Fruit fly (Drosophila melanogaster) whole organism, embryonic: ENCODE results near the gene CG12024.

ENCODE experiments used
- Abd-B ChIP-seq: fragments of 200-800 bp; sonication (Bioruptor generic); optimal IDR thresholded peaks from 2 replicates; lab custom pipeline; 2018; ENCODE audit warnings: missing biosample characterization, mild to moderate bottlenecking, missing genetic modification characterization, moderate library complexity
- Ada2b ChIP-seq: fragments of 200-800 bp; sonication (Bioruptor generic); IDR thresholded peaks from 2 replicates; pipeline ENCODE4 v1.3.6; 2022; ENCODE audit warnings: missing biosample characterization, missing genetic modification characterization
- CG17361 ChIP-seq: fragments of 200-800 bp; sonication (Bioruptor generic); IDR thresholded peaks from 3 replicates; pipeline ENCODE4 v1.3.6; 2022; ENCODE audit warnings: missing biosample characterization, missing genetic modification characterization
- CG17385 ChIP-seq: fragments of 200-800 bp; sonication (Bioruptor generic); optimal IDR thresholded peaks from 3 replicates; lab custom pipeline; 2018; ENCODE audit warnings: missing biosample characterization, mild to moderate bottlenecking, missing genetic modification characterization
- CG17829 ChIP-seq: fragments of 200-800 bp; optimal IDR thresholded peaks from 2 replicates; lab custom pipeline; 2019; ENCODE audit warnings: missing biosample characterization, mild to moderate bottlenecking, missing genetic modification characterization, moderate library complexity
- CG18011 ChIP-seq: fragments of 200-800 bp; sonication (Bioruptor generic); optimal IDR thresholded peaks from 2 replicates; lab custom pipeline; 2017; ENCODE audit warnings: missing biosample characterization, missing genetic modification characterization, mild to moderate bottlenecking, moderate library complexity, missing genotype
- CG18764 ChIP-seq: fragments of 200-800 bp; sonication (Bioruptor generic); optimal IDR thresholded peaks from 3 replicates; lab custom pipeline; 2016; ENCODE audit warnings: missing biosample characterization, missing genetic modification characterization
- CG32767 ChIP-seq: fragments of 200-800 bp; sonication (Bioruptor generic); IDR thresholded peaks from 2 replicates; pipeline ENCODE4 v1.3.6; 2022; ENCODE audit warnings: missing biosample characterization, missing genetic modification characterization
- CG32772 ChIP-seq: fragments of 200-800 bp; sonication (Bioruptor generic); IDR thresholded peaks from 2 replicates; pipeline ENCODE4 v1.3.6; 2022; ENCODE audit warnings: missing biosample characterization, missing genetic modification characterization
- CG3281 ChIP-seq: fragments of 200-800 bp; sonication (Bioruptor generic); optimal IDR thresholded peaks from 3 replicates; lab custom pipeline; 2017; ENCODE audit warnings: missing biosample characterization, mild to moderate bottlenecking, missing genetic modification characterization
- CG3995 ChIP-seq: fragments of 200-800 bp; sonication (Bioruptor generic); optimal IDR thresholded peaks from 3 replicates; lab custom pipeline; 2016; ENCODE audit warnings: missing biosample characterization, missing genetic modification characterization
- CG4730 ChIP-seq: fragments of 200-800 bp; sonication (Bioruptor generic); IDR thresholded peaks from 2 replicates; pipeline ENCODE4 v1.3.6; 2022; ENCODE audit warnings: missing biosample characterization, missing genetic modification characterization
- CG4820 ChIP-seq: fragments of 200-800 bp; sonication (Bioruptor generic); optimal IDR thresholded peaks from 3 replicates; lab custom pipeline; 2016; ENCODE audit warnings: missing biosample characterization, missing genetic modification characterization
- CG6683 ChIP-seq: fragments of 200-800 bp; sonication (Bioruptor generic); optimal IDR thresholded peaks from 2 replicates; lab custom pipeline; 2017; ENCODE audit warnings: missing biosample characterization, mild to moderate bottlenecking, missing genetic modification characterization, missing genetic modification reagents
- CG7839 ChIP-seq: fragments of 200-800 bp; sonication (Bioruptor generic); optimal IDR thresholded peaks from 3 replicates; lab custom pipeline; 2018; ENCODE audit warnings: missing biosample characterization, mild to moderate bottlenecking, missing genetic modification characterization, moderate library complexity
- CHES-1-like ChIP-seq: fragments of 200-800 bp; sonication (Bioruptor generic); optimal IDR thresholded peaks from 2 replicates; lab custom pipeline; 2016; ENCODE audit warnings: missing biosample characterization, missing genetic modification characterization
- Dp ChIP-seq: fragments of 200-800 bp; sonication (Bioruptor generic); optimal IDR thresholded peaks from 2 replicates; lab custom pipeline; 2018; ENCODE audit warnings: missing biosample characterization, mild to moderate bottlenecking, missing genetic modification characterization, moderate library complexity
- E2f2 ChIP-seq: fragments of 200-800 bp; sonication (Bioruptor generic); IDR thresholded peaks from 2 replicates; pipeline ENCODE4 v1.3.6; 2022; ENCODE audit warnings: missing biosample characterization, missing genetic modification characterization
- HLH54F ChIP-seq: fragments of 200-800 bp; sonication (Bioruptor generic); optimal IDR thresholded peaks from 3 replicates; lab custom pipeline; 2016; ENCODE audit warnings: missing biosample characterization, missing genetic modification characterization
- Hmr ChIP-seq: fragments of 200-800 bp; sonication (Bioruptor generic); optimal IDR thresholded peaks from 3 replicates; lab custom pipeline; 2017; ENCODE audit warnings: mild to moderate bottlenecking, missing biosample characterization, missing genetic modification reagents, missing genetic modification characterization
- Hr51 ChIP-seq, 2 experiments: fragments of 200-800 bp; sonication (Bioruptor generic); optimal IDR thresholded peaks; 2 replicates in 1 of 2; 3 replicates in 1 of 2; lab custom pipeline; 2016 to 2018; ENCODE audit warnings: missing biosample characterization in 2 of 2, missing genetic modification characterization in 2 of 2, mild to moderate bottlenecking in 1 of 2, moderate library complexity in 1 of 2
- Hr78 ChIP-seq, 2 experiments: fragments of 200-800 bp in 1 of 2; fragments of >200 bp in 1 of 2; sonication (Bioruptor generic) in 1 of 2; optimal IDR thresholded peaks; 2 replicates each; lab custom pipeline; 2017 to 2019; ENCODE audit warnings: missing biosample characterization in 2 of 2, missing genetic modification characterization in 2 of 2, mild to moderate bottlenecking in 1 of 2, moderate library complexity in 1 of 2
- Jarid2 ChIP-seq: fragments of 200-800 bp; sonication (Bioruptor generic); optimal IDR thresholded peaks from 3 replicates; lab custom pipeline; 2017; ENCODE audit warnings: mild to moderate bottlenecking, missing biosample characterization, missing genetic modification reagents, missing genetic modification characterization
- Med ChIP-seq: fragments of 200-800 bp; sonication (Bioruptor generic); peaks from one replicate; lab custom pipeline; 2016; ENCODE audit warnings: missing biosample characterization, missing genetic modification characterization, mild to moderate bottlenecking, inconsistent platforms, moderate library complexity
- Nf-YB ChIP-seq: fragments of 200-800 bp; sonication (Bioruptor generic); optimal IDR thresholded peaks from 3 replicates; lab custom pipeline; 2019; ENCODE audit warnings: missing biosample characterization, mild to moderate bottlenecking, missing genetic modification characterization, moderate library complexity
- Nf-YC ChIP-seq: fragments of 200-800 bp; optimal IDR thresholded peaks from 3 replicates; lab custom pipeline; 2019; ENCODE audit warnings: missing biosample characterization, mild to moderate bottlenecking, missing genetic modification characterization, moderate library complexity
- Oli ChIP-seq: fragments of 200-800 bp; sonication (Bioruptor generic); optimal IDR thresholded peaks from 2 replicates; lab custom pipeline; 2018; ENCODE audit warnings: missing biosample characterization, mild to moderate bottlenecking, missing genetic modification characterization, moderate library complexity
- Pdp1 ChIP-seq, 2 experiments: fragments of 200-800 bp; sonication (Bioruptor generic); optimal IDR thresholded peaks; 3 replicates each; lab custom pipeline; 2016; ENCODE audit warnings: missing biosample characterization in 2 of 2, missing genetic modification characterization in 2 of 2, mild to moderate bottlenecking in 1 of 2, moderate library complexity in 1 of 2
- Usf ChIP-seq: fragments of 200-800 bp; sonication (Bioruptor generic); optimal IDR thresholded peaks from 2 replicates; lab custom pipeline; 2017; ENCODE audit warnings: missing genotype, missing biosample characterization, missing genetic modification characterization
- ab ChIP-seq: fragments of 200-800 bp; sonication (Bioruptor generic); optimal IDR thresholded peaks from 2 replicates; lab custom pipeline; 2016; ENCODE audit warnings: missing biosample characterization, missing genetic modification characterization
- ara ChIP-seq: fragments of 200-800 bp; sonication (Bioruptor generic); IDR thresholded peaks from 2 replicates; pipeline ENCODE4 v1.3.6; 2022; ENCODE audit warnings: missing biosample characterization, missing genetic modification characterization
- bsh ChIP-seq, 2 experiments: fragments of 200-800 bp; sonication (Bioruptor generic); optimal IDR thresholded peaks; 2 replicates each; lab custom pipeline; 2017 to 2018; ENCODE audit warnings: mild to moderate bottlenecking in 2 of 2, missing biosample characterization in 2 of 2, missing genetic modification characterization in 2 of 2, moderate library complexity in 1 of 2
- chn ChIP-seq: fragments of 200-800 bp; sonication (Bioruptor generic); optimal IDR thresholded peaks from 2 replicates; lab custom pipeline; 2016; ENCODE audit warnings: missing biosample characterization, missing genetic modification characterization
- crp ChIP-seq, 2 experiments: fragments of 200-800 bp; sonication (Bioruptor generic); optimal IDR thresholded peaks; 2 replicates in 1 of 2; 3 replicates in 1 of 2; lab custom pipeline; 2017; ENCODE audit warnings: missing biosample characterization in 2 of 2, missing genetic modification characterization in 2 of 2, mild to moderate bottlenecking in 1 of 2, moderate library complexity in 1 of 2
- danr ChIP-seq: fragments of 200-800 bp; sonication (Bioruptor generic); IDR thresholded peaks from 2 replicates; pipeline ENCODE4 v1.3.6; 2022; ENCODE audit warnings: missing biosample characterization, missing genetic modification characterization
- fru ChIP-seq: fragments of >200 bp; optimal IDR thresholded peaks from 2 replicates; lab custom pipeline; 2017
- gsb-n ChIP-seq: fragments of 200-800 bp; sonication (Bioruptor generic); optimal IDR thresholded peaks from 3 replicates; lab custom pipeline; 2018; ENCODE audit warnings: missing biosample characterization, mild to moderate bottlenecking, missing genetic modification characterization
- hb ChIP-seq: fragments of 200-800 bp; sonication (Bioruptor generic); IDR thresholded peaks from 3 replicates; pipeline ENCODE4 v1.3.6; 2022; ENCODE audit warnings: missing biosample characterization, missing genetic modification characterization; ENCODE audit not compliant: partially characterized antibody
- odd ChIP-seq: fragments of 200-800 bp; sonication (Bioruptor generic); optimal IDR thresholded peaks from 2 replicates; lab custom pipeline; 2017; ENCODE audit warnings: missing biosample characterization, mild to moderate bottlenecking, missing genetic modification characterization
- pzg ChIP-seq: fragments of 200-800 bp; sonication (Bioruptor generic); optimal IDR thresholded peaks from 3 replicates; lab custom pipeline; 2018; ENCODE audit warnings: missing biosample characterization, mild to moderate bottlenecking, missing genetic modification characterization, moderate library complexity
- sens-2 ChIP-seq: fragments of 200-800 bp; sonication (Bioruptor generic); IDR thresholded peaks from 2 replicates; pipeline ENCODE4 v1.3.6; 2022; ENCODE audit warnings: missing biosample characterization, missing genetic modification characterization
- sima ChIP-seq: fragments of 200-800 bp; sonication (Bioruptor generic); optimal IDR thresholded peaks from 2 replicates; lab custom pipeline; 2016; ENCODE audit warnings: missing biosample characterization, missing genetic modification characterization
- sna ChIP-seq: fragments of 200-800 bp; sonication (Bioruptor generic); IDR thresholded peaks from 2 replicates; pipeline ENCODE4 v1.3.6; 2022; ENCODE audit warnings: missing biosample characterization, missing genetic modification characterization; ENCODE audit not compliant: partially characterized antibody
- sob ChIP-seq: fragments of 200-800 bp; sonication (Bioruptor generic); IDR thresholded peaks from 2 replicates; pipeline ENCODE4 v1.3.6; 2022; ENCODE audit warnings: missing biosample characterization, missing genetic modification characterization
- sr ChIP-seq: fragments of 200-800 bp; sonication (Bioruptor generic); IDR thresholded peaks from 3 replicates; pipeline ENCODE4 v1.3.6; 2022; ENCODE audit warnings: missing biosample characterization, missing genetic modification characterization
- sug ChIP-seq: fragments of 200-800 bp; optimal IDR thresholded peaks from 2 replicates; lab custom pipeline; 2019; ENCODE audit warnings: missing biosample characterization, mild to moderate bottlenecking, missing genetic modification characterization, moderate library complexity
- toy ChIP-seq: fragments of 200-800 bp; sonication (Bioruptor generic); IDR thresholded peaks from 2 replicates; pipeline ENCODE4 v1.3.6; 2022; ENCODE audit warnings: missing biosample characterization, missing genetic modification characterization
- vnd ChIP-seq: fragments of 200-800 bp; sonication (Bioruptor generic); IDR thresholded peaks from 3 replicates; pipeline ENCODE4 v1.3.6; 2022; ENCODE audit warnings: missing biosample characterization, missing genetic modification characterization; ENCODE audit not compliant: partially characterized antibody
- zfh1 ChIP-seq: fragments of 200-800 bp; sonication (Bioruptor generic); IDR thresholded peaks from 3 replicates; pipeline ENCODE4 v1.3.6; 2022; ENCODE audit warnings: missing biosample characterization, missing genetic modification characterization

The CG12024 gene

DNA sequence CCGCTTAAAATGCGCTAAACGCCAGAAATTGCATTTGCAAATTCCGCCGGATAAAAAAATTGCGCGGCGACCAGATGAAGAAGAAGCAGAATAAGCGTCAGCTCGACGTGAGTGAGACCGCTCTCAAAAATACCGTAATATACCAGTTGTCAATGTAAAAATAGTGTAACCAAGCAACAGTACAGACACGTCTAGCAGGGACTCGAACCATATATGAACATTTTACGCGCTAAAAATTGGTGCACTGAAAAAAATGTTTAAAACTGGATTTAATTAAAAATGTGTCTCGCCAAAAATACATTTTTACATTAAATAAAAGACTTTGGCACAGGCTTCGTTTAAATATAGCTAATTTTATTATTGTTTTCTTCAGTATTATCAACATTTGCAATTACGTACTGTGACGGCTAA, 19.3 kb downstream of the CG12024 start, which contains the start of gene dre4 (continued):
- peak; percentile 71 to 72 for TF ChIP-seq Pdp1 (GFP tag; optimal IDR thresholded peaks at IDR 0.05; lab: Kevin White, UChicago)
- no peak for TF ChIP-seq vnd (GFP tag; lab: Robert Waterston, UW)
- TF ChIP-seq Hmr (GFP tag; lab: Kevin White, UChicago), result peak; percentile 86
- peak; percentile 27 for TF ChIP-seq sima (GFP tag; lab: Kevin White, UChicago)
- no peak for TF ChIP-seq odd (GFP tag; lab: Kevin White, UChicago)
- peak; percentile 37 for TF ChIP-seq CG3995 (GFP tag; lab: Kevin White, UChicago)
- peak in 1 of 2 experiments; percentile 46 for TF ChIP-seq crp (GFP tag; optimal IDR thresholded peaks at IDR 0.05; lab: Kevin White, UChicago)
- TF ChIP-seq pzg (GFP tag; lab: Kevin White, UChicago), result peak; percentile 97
- peak; percentile 76 for TF ChIP-seq CG7839
- TF ChIP-seq CG32772 (GFP tag; lab: Robert Waterston, UW), result no peak
- peak; percentile 34 for TF ChIP-seq CG6683 (GFP tag; lab: Kevin White, UChicago)
- peak; percentile 40 for TF ChIP-seq ab (GFP tag; lab: Kevin White, UChicago)
- TF ChIP-seq CG4820, result peak; percentile 70
- TF ChIP-seq hb (GFP tag; lab: Robert Waterston, UW), result no peak
- TF ChIP-seq Hr51 (GFP tag; optimal IDR thresholded peaks at IDR 0.05; lab: Kevin White, UChicago), result peak; percentile 58 to 78
- peak; percentile 73 for TF ChIP-seq CG17361 (GFP tag; lab: Robert Waterston, UW)
- peak; percentile 47 for TF ChIP-seq CG18011 (GFP tag; lab: Kevin White, UChicago)
- TF ChIP-seq CG17385 (GFP tag; lab: Kevin White, UChicago), result peak; percentile 98
- TF ChIP-seq Hr78 (GFP tag; optimal IDR thresholded peaks at IDR 0.05; lab: Kevin White, UChicago), result no peak
- peak; percentile 94 for TF ChIP-seq CHES-1-like (GFP tag; lab: Kevin White, UChicago)
- TF ChIP-seq HLH54F, result peak; percentile 74
- peak; percentile 88 for TF ChIP-seq E2f2 (GFP tag; lab: Robert Waterston, UW)
- peak; percentile 40; the same call in 1 of the 2 replicates for TF ChIP-seq Ada2b (GFP tag; lab: Robert Waterston, UW)
- TF ChIP-seq Nf-YC, result peak; percentile 16
- TF ChIP-seq sr (GFP tag; lab: Robert Waterston, UW), result no peak
- no peak for TF ChIP-seq fru (lab: Kevin White, UChicago)
- peak; percentile 72 for TF ChIP-seq gsb-n (tag; lab: Kevin White, UChicago)
- TF ChIP-seq danr, result 0 out of 2 replicates have a peak, but pooled peaks have one; percentile 14
- TF ChIP-seq ara (GFP tag; lab: Robert Waterston, UW), result peak; percentile 80
- TF ChIP-seq bsh (GFP tag; optimal IDR thresholded peaks at IDR 0.05; lab: Kevin White, UChicago), result peak; percentile 19 to 76
- TF ChIP-seq Med (GFP tag; lab: Kevin White, UChicago), result peak; percentile 91
- peak; percentile 66; the same call in 1 of the 2 replicates for TF ChIP-seq sob (GFP tag; lab: Robert Waterston, UW)
- TF ChIP-seq zfh1, result peak; percentile 78
- no peak for TF ChIP-seq sug
- TF ChIP-seq CG3281, result peak; percentile 50
- TF ChIP-seq sna, result peak; percentile 37; the same call in 1 of the 2 replicates
- peak; percentile 60 for TF ChIP-seq CG18764 (GFP tag; lab: Kevin White, UChicago)
- TF ChIP-seq sens-2 (GFP tag; lab: Robert Waterston, UW), result peak; percentile 32; the same call in 1 of the 2 replicates
- TF ChIP-seq chn (GFP tag; lab: Kevin White, UChicago), result peak; percentile 46
- TF ChIP-seq CG4730 (GFP tag; lab: Robert Waterston, UW), result peak; percentile 49
- TF ChIP-seq Oli, result peak; percentile 63
- peak; percentile 81 for TF ChIP-seq Dp (GFP tag; lab: Kevin White, UChicago)
- no peak for TF ChIP-seq Jarid2 (GFP tag; lab: Kevin White, UChicago)
- peak; percentile 12 for TF ChIP-seq Usf (GFP tag; lab: Kevin White, UChicago)
- peak; percentile 76 for TF ChIP-seq CG17829 (tag; lab: Kevin White, UChicago)
- TF ChIP-seq CG32767, result 0 out of 2 replicates have a peak, but pooled peaks have one; percentile 28
- TF ChIP-seq Abd-B (GFP tag; lab: Kevin White, UChicago), result peak; percentile 49
- peak; percentile 14 for TF ChIP-seq Nf-YB (GFP tag; lab: Kevin White, UChicago)
- TF ChIP-seq toy (GFP tag; lab: Robert Waterston, UW), result no peak
